Worm (Caenorhabditis elegans): Measurements from ENCODE around the gene F21A3.2.

DNA sequence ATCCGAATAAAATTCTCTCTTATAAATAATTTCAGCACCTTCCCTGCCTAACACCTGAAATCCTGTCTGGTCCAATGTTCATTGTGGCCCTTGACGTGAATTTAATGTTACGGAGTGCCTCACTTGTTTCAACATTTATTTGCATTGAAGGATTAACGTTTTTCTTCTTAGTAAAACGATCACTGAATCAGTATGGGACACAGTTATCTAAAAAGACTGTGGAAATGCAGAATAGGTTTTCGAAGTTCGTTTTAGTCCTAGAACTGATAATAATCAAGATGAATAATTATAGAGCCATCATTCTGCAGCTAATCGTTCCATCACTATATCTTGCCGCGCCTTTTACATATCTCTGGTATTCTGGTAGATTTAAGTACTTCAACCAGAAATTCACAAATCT, 38.6 kb downstream of the F21A3.2 start, which contains the start of gene srh-219:
- TF ChIP-seq snpc-4 (tag; optimal IDR thresholded peaks at IDR 0.05) (no peak), ztf-11 (tag; optimal IDR thresholded peaks at IDR 0.05) (no peak), sptf-1 (tag; optimal IDR thresholded peaks at IDR 0.05) (no peak), blmp-1 (tag; optimal IDR thresholded peaks at IDR 0.05) (no peak), lin-13 (tag; optimal IDR thresholded peaks at IDR 0.05) (no peak), unc-120 (tag; optimal IDR thresholded peaks at IDR 0.05; ENCODE audit: poor library complexity, severe bottlenecking) (no peak), nhr-12 (tag; optimal IDR thresholded peaks at IDR 0.05) (no peak), pha-4 (tag; optimal IDR thresholded peaks at IDR 0.05) (no peak), nhr-237 (tag; optimal IDR thresholded peaks at IDR 0.05) (no peak), nhr-2 (tag; optimal IDR thresholded peaks at IDR 0.05) (no peak)
